Fruit fly (Drosophila melanogaster) S2 (cell line): ENCODE results near the gene lectin-24Db.

ENCODE experiments used
- CG8478 ChIP-seq: fragments of >200 bp; optimal IDR thresholded peaks from 2 replicates; lab custom pipeline; 2018
- CTCF ChIP-seq, 2 experiments: fragments of >200 bp; optimal IDR thresholded peaks; 2 replicates each; lab custom pipeline; 2018

The lectin-24Db gene

dm6 chr2L:4221354-4222001 is 33.6 kb downstream of the lectin-24Db start, which contains the start of gene ft:
Gene ft, minus strand, starts transcription at chr2L:4221796.
- no peak for TF ChIP-seq CG8478
- TF ChIP-seq CTCF (optimal IDR thresholded peaks at IDR 0.05; lab: Kevin White, UChicago) = no peak

- TF ChIP-seq CTCF (optimal IDR thresholded peaks at IDR 0.05; lab: Kevin White, UChicago) (no peak), CG8478 (no peak)
Measured at dm6 chr2L:4222002-4222920, 34.3 kb downstream of the lectin-24Db start.

dm6 chr2L:4222921-4223279 is 35.0 kb downstream of the lectin-24Db start:
- no peak for TF ChIP-seq CG8478
- no peak for TF ChIP-seq CTCF (optimal IDR thresholded peaks at IDR 0.05; lab: Kevin White, UChicago)

- no peak for TF ChIP-seq CG8478
- no peak for TF ChIP-seq CTCF (optimal IDR thresholded peaks at IDR 0.05; lab: Kevin White, UChicago)
Measured at dm6 chr2L:4224158-4224799, 36.4 kb downstream of the lectin-24Db start.

- TF ChIP-seq CG8478 (no peak), CTCF (optimal IDR thresholded peaks at IDR 0.05; lab: Kevin White, UChicago) (peak in 1 of 2 experiments; percentile 2)
Measured at dm6 chr2L:4226792-4227191, 38.9 kb downstream of the lectin-24Db start, which contains the start of gene CG3702. Gene CG3702, minus strand, starts transcription at chr2L:4227097.

- TF ChIP-seq CTCF (optimal IDR thresholded peaks at IDR 0.05; lab: Kevin White, UChicago) (no peak), CG8478 (no peak)
Measured at dm6 chr2L:4227546-4227945, 39.6 kb downstream of the lectin-24Db start, which contains the start of gene RpL40. Gene RpL40, plus strand, starts transcription at chr2L:4227699.

dm6 chr2L:4230562-4230961 is 42.6 kb downstream of the lectin-24Db start:
- no peak for TF ChIP-seq CTCF (optimal IDR thresholded peaks at IDR 0.05; lab: Kevin White, UChicago)
